Comparison of ENCODE assay signal across 3 worm cellular contexts in the genomic region with DNA sequence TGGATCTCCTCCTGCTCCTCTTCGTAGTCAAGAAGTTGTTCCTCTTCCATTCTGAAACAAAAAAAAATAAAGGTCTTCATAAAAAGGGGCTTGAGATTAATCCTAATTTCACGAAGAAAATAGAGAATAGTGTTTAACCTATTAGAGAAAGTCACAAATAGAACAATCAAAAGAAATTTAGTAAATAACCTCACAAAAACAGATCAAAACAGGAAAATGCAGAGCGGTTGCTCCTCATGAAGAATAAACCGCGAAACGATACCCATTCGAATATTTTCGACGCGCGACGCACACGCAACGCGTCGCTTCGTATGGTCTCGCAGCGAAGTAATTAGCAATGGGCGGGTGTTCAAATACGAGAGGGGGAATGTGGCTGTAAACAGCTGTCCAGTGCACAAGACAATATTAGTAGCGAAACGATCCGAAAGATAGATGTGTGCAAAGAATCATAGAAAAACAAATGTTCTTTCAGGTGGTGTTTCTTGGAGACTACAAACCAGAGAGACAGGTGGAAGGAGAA.
TF ChIP-seq lines count a peak whose summit lies in the region.

A gene (minus strand): TSS at position 51 of the 520 bp plus-strand sequence.

TF ChIP-seq in whole organism, L1 larva, 84 proteins besides CTCF, POLR2A, EP300 and RAD21 (continued from another document and continues in another):
- no peak for TF ChIP-seq pax-3 (tag; optimal IDR thresholded peaks at IDR 0.05; lab: Kevin White, UChicago)
- no peak for TF ChIP-seq unc-30 (tag; optimal IDR thresholded peaks at IDR 0.05; lab: Kevin White, UChicago)
- peak; percentile 88 for TF ChIP-seq snu-23 (GFP tag; optimal IDR thresholded peaks at IDR 0.05; lab: Kevin White, UChicago)
- TF ChIP-seq tlp-1 (tag; optimal IDR thresholded peaks at IDR 0.05; lab: Kevin White, UChicago) = no peak
- TF ChIP-seq nhr-12 (tag; optimal IDR thresholded peaks at IDR 0.05; lab: Kevin White, UChicago) = no peak
- no peak for TF ChIP-seq pag-3 (tag; optimal IDR thresholded peaks at IDR 0.05; lab: Kevin White, UChicago; ENCODE audit: borderline replicate concordance, insufficient read depth)
- TF ChIP-seq C04F5.9 (tag; optimal IDR thresholded peaks at IDR 0.05; lab: Kevin White, UChicago) = peak; percentile 64
- no peak for TF ChIP-seq nhr-28 (tag; optimal IDR thresholded peaks at IDR 0.05; lab: Kevin White, UChicago)
- no peak for TF ChIP-seq hlh-17 (GFP tag; optimal IDR thresholded peaks at IDR 0.05; lab: Kevin White, UChicago; ENCODE audit: borderline replicate concordance)
- no peak for TF ChIP-seq C34B4.2 (tag; optimal IDR thresholded peaks at IDR 0.05; lab: Kevin White, UChicago)
- peak; percentile 39 for TF ChIP-seq irx-1 (tag; optimal IDR thresholded peaks at IDR 0.05; lab: Kevin White, UChicago)
- TF ChIP-seq Y116A8C.19 (tag; optimal IDR thresholded peaks at IDR 0.05; lab: Kevin White, UChicago; ENCODE audit: borderline replicate concordance) = no peak
- peak; percentile 86 to 95 for TF ChIP-seq lsy-2 (tag; optimal IDR thresholded peaks at IDR 0.05; lab: Kevin White, UChicago)
- TF ChIP-seq nhr-76 (tag; optimal IDR thresholded peaks at IDR 0.05; lab: Kevin White, UChicago) = no peak
- TF ChIP-seq ztf-4 (tag; optimal IDR thresholded peaks at IDR 0.05; lab: Kevin White, UChicago) = peak; percentile 11
- peak; percentile 75 for TF ChIP-seq skn-1 (tag; optimal IDR thresholded peaks at IDR 0.05; lab: Kevin White, UChicago)
- no peak for TF ChIP-seq ces-1 (GFP tag; optimal IDR thresholded peaks at IDR 0.05; lab: Kevin White, UChicago)
- TF ChIP-seq nhr-84 (tag; optimal IDR thresholded peaks at IDR 0.05; lab: Kevin White, UChicago) = no peak
- TF ChIP-seq dsc-1 (tag; optimal IDR thresholded peaks at IDR 0.05; lab: Kevin White, UChicago) = peak; percentile 74
- TF ChIP-seq aha-1 (tag; optimal IDR thresholded peaks at IDR 0.05; lab: Kevin White, UChicago) = no peak
- peak; percentile 8 for TF ChIP-seq ama-1 (optimal IDR thresholded peaks at IDR 0.05; lab: Kevin White, UChicago)
- TF ChIP-seq blmp-1 (tag; optimal IDR thresholded peaks at IDR 0.05; lab: Kevin White, UChicago) = peak; percentile 82
- TF ChIP-seq elt-3 (tag; optimal IDR thresholded peaks at IDR 0.05; lab: Kevin White, UChicago) = peak in 3 of 6 experiments; percentile 25 to 63 (median 47)
- no peak for TF ChIP-seq ceh-88 (GFP tag; IDR thresholded peaks at IDR 0.05; lab: Robert Waterston, UW)
- TF ChIP-seq rnt-1 (tag; optimal IDR thresholded peaks at IDR 0.05; lab: Kevin White, UChicago) = peak; percentile 92
- TF ChIP-seq C16A3.4 (tag; optimal IDR thresholded peaks at IDR 0.05; lab: Kevin White, UChicago) = peak; percentile 84
- no peak for TF ChIP-seq sup-37 (GFP tag; optimal IDR thresholded peaks at IDR 0.05; lab: Kevin White, UChicago)
- TF ChIP-seq jun-1 (tag; optimal IDR thresholded peaks at IDR 0.05; lab: Kevin White, UChicago) = peak; percentile 55
- peak; percentile 80 for TF ChIP-seq swsn-7 (tag; optimal IDR thresholded peaks at IDR 0.05; lab: Kevin White, UChicago)
- peak; percentile 87 for TF ChIP-seq mep-1 (tag; optimal IDR thresholded peaks at IDR 0.05; lab: Kevin White, UChicago)
- TF ChIP-seq ets-5 (GFP tag; IDR thresholded peaks at IDR 0.05; lab: Robert Waterston, UW) = no peak
- TF ChIP-seq zag-1 (tag; optimal IDR thresholded peaks at IDR 0.05; lab: Kevin White, UChicago) = peak; percentile 27
- peak; percentile 86 to 95 for TF ChIP-seq efl-1 (optimal IDR thresholded peaks at IDR 0.05; lab: Kevin White, UChicago)
- TF ChIP-seq efl-1 (GFP tag; optimal IDR thresholded peaks at IDR 0.05 in 1 of 2; lab: Kevin White, UChicago) = peak; percentile 94 to 99
- TF ChIP-seq aly-2 (tag; optimal IDR thresholded peaks at IDR 0.05; lab: Kevin White, UChicago) = peak; percentile 52
- peak; percentile 52 for TF ChIP-seq nhr-90 (tag; optimal IDR thresholded peaks at IDR 0.05; lab: Kevin White, UChicago; ENCODE audit: poor library complexity)
- TF ChIP-seq dpl-1 (GFP tag; optimal IDR thresholded peaks at IDR 0.05; lab: Kevin White, UChicago) = peak; percentile 93 to 95 (median 93)
- TF ChIP-seq nhr-47 (tag; optimal IDR thresholded peaks at IDR 0.05; lab: Kevin White, UChicago) = peak; percentile 82
- TF ChIP-seq fkh-8 (tag; optimal IDR thresholded peaks at IDR 0.05; lab: Kevin White, UChicago) = peak; percentile 74
- TF ChIP-seq sptf-1 (tag; optimal IDR thresholded peaks at IDR 0.05; lab: Kevin White, UChicago) = no peak
- TF ChIP-seq ceh-63 (GFP tag; optimal IDR thresholded peaks at IDR 0.05; lab: Kevin White, UChicago) = no peak

TF ChIP-seq in whole organism, L3 larva, 47 proteins besides CTCF, POLR2A, EP300 and RAD21 (continued from another document):
- TF ChIP-seq mml-1 (tag; optimal IDR thresholded peaks at IDR 0.05; lab: Kevin White, UChicago) = no peak
- TF ChIP-seq nhr-77 (tag; optimal IDR thresholded peaks at IDR 0.05; lab: Kevin White, UChicago) = no peak
- TF ChIP-seq zag-1 (tag; optimal IDR thresholded peaks at IDR 0.05; lab: Kevin White, UChicago) = no peak
- TF ChIP-seq mdl-1 (tag; optimal IDR thresholded peaks at IDR 0.05; lab: Kevin White, UChicago) = no peak
- peak; percentile 90 for TF ChIP-seq lin-15B (tag; optimal IDR thresholded peaks at IDR 0.05; lab: Kevin White, UChicago)
- no peak for TF ChIP-seq jun-1 (tag; optimal IDR thresholded peaks at IDR 0.05; lab: Kevin White, UChicago)
- TF ChIP-seq nhr-11 (tag; optimal IDR thresholded peaks at IDR 0.05; lab: Kevin White, UChicago) = no peak
- TF ChIP-seq hmg-11 (tag; optimal IDR thresholded peaks at IDR 0.05; lab: Kevin White, UChicago) = no peak
- TF ChIP-seq ztf-4 (tag; optimal IDR thresholded peaks at IDR 0.05; lab: Kevin White, UChicago) = no peak
- no peak for TF ChIP-seq tbx-2 (tag; optimal IDR thresholded peaks at IDR 0.05; lab: Kevin White, UChicago)
- no peak for TF ChIP-seq lsy-12 (tag; optimal IDR thresholded peaks at IDR 0.05; lab: Kevin White, UChicago)
- no peak for TF ChIP-seq ZK546.5 (tag; optimal IDR thresholded peaks at IDR 0.05; lab: Kevin White, UChicago)
- TF ChIP-seq fkh-10 (GFP tag; optimal IDR thresholded peaks at IDR 0.05; lab: Kevin White, UChicago) = no peak
- TF ChIP-seq elt-1 (tag; optimal IDR thresholded peaks at IDR 0.05; lab: Kevin White, UChicago) = no peak
- TF ChIP-seq ztf-11 (tag; optimal IDR thresholded peaks at IDR 0.05; lab: Kevin White, UChicago) = no peak
- TF ChIP-seq egl-27 (tag; optimal IDR thresholded peaks at IDR 0.05; lab: Kevin White, UChicago) = no peak
- TF ChIP-seq nhr-237 (tag; optimal IDR thresholded peaks at IDR 0.05; lab: Kevin White, UChicago) = no peak
- TF ChIP-seq daf-12 (tag; optimal IDR thresholded peaks at IDR 0.05; lab: Kevin White, UChicago) = no peak
- peak; percentile 24 for TF ChIP-seq ceh-28 (tag; optimal IDR thresholded peaks at IDR 0.05; lab: Kevin White, UChicago)
- peak; percentile 25 for TF ChIP-seq skn-1 (tag; optimal IDR thresholded peaks at IDR 0.05; lab: Kevin White, UChicago)
- TF ChIP-seq nhr-43 (tag; optimal IDR thresholded peaks at IDR 0.05; lab: Kevin White, UChicago; ENCODE audit: poor library complexity, severe bottlenecking) = no peak
- TF ChIP-seq nhr-28 (tag; optimal IDR thresholded peaks at IDR 0.05; lab: Kevin White, UChicago) = no peak
- TF ChIP-seq lin-39 (tag; optimal IDR thresholded peaks at IDR 0.05; lab: Kevin White, UChicago) = peak; percentile 100
- TF ChIP-seq aly-2 (tag; optimal IDR thresholded peaks at IDR 0.05; lab: Kevin White, UChicago) = no peak
- peak; percentile 77 for TF ChIP-seq nhr-23 (tag; optimal IDR thresholded peaks at IDR 0.05; lab: Kevin White, UChicago)
- peak; percentile 42 for TF ChIP-seq elt-2 (tag; optimal IDR thresholded peaks at IDR 0.05; lab: Kevin White, UChicago)
- no peak for TF ChIP-seq fkh-2 (tag; optimal IDR thresholded peaks at IDR 0.05; lab: Kevin White, UChicago)
- no peak for TF ChIP-seq ceh-16 (tag; optimal IDR thresholded peaks at IDR 0.05; lab: Kevin White, UChicago)
- peak; percentile 99 for TF ChIP-seq egl-5 (tag; optimal IDR thresholded peaks at IDR 0.05; lab: Kevin White, UChicago)

TF ChIP-seq in whole organism, young adult, 124 proteins besides CTCF, POLR2A, EP300 and RAD21 (continued from another document and continues in another):
- TF ChIP-seq atf-7 (tag; optimal IDR thresholded peaks at IDR 0.05; lab: Kevin White, UChicago) (no peak), madf-3 (GFP tag; IDR thresholded peaks at IDR 0.05; lab: Robert Waterston, UW) (peak; percentile 99), let-607 (tag; optimal IDR thresholded peaks at IDR 0.05; lab: Kevin White, UChicago) (no peak), B0261.1 (tag; optimal IDR thresholded peaks at IDR 0.05; lab: Kevin White, UChicago) (no peak), madf-6 (GFP tag; IDR thresholded peaks at IDR 0.05; lab: Robert Waterston, UW) (peak; percentile 90), lin-26 (GFP tag; IDR thresholded peaks at IDR 0.05; lab: Robert Waterston, UW) (no peak), lin-40 (tag; optimal IDR thresholded peaks at IDR 0.05; lab: Kevin White, UChicago) (no peak), ets-4 (GFP tag; optimal IDR thresholded peaks at IDR 0.05; lab: Kevin White, UChicago) (no peak), D2030.7 (GFP tag; IDR thresholded peaks at IDR 0.05; lab: Robert Waterston, UW) (peak; percentile 46; the same call in 1 of the 2 replicates), rcor-1 (GFP tag; IDR thresholded peaks at IDR 0.05; lab: Robert Waterston, UW) (peak; percentile 46; the same call in 1 of the 2 replicates), dpl-1 (GFP tag; optimal IDR thresholded peaks at IDR 0.05; lab: Kevin White, UChicago) (peak; percentile 83), xnd-1 (tag; optimal IDR thresholded peaks at IDR 0.05; lab: Kevin White, UChicago) (peak; percentile 61), let-526 (GFP tag; IDR thresholded peaks at IDR 0.05; lab: Robert Waterston, UW) (0 out of 2 replicates have a peak, but pooled peaks have one; percentile 46), ceh-79 (tag; optimal IDR thresholded peaks at IDR 0.05; lab: Kevin White, UChicago) (no peak), egl-44 (GFP tag; IDR thresholded peaks at IDR 0.05; lab: Robert Waterston, UW) (no peak), unc-62 (GFP tag; optimal IDR thresholded peaks at IDR 0.05; lab: Kevin White, UChicago) (no peak), dpff-1 (tag; optimal IDR thresholded peaks at IDR 0.05; lab: Kevin White, UChicago) (no peak), nhr-120 (GFP tag; IDR thresholded peaks at IDR 0.05; lab: Robert Waterston, UW) (no peak), F22D6.2 (tag; optimal IDR thresholded peaks at IDR 0.05; lab: Kevin White, UChicago) (no peak), egl-18 (GFP tag; IDR thresholded peaks at IDR 0.05; lab: Robert Waterston, UW) (no peak), ccch-3 (GFP tag; optimal IDR thresholded peaks at IDR 0.05; lab: Kevin White, UChicago) (no peak), athp-1 (tag; optimal IDR thresholded peaks at IDR 0.05; lab: Kevin White, UChicago) (no peak), snpc-3.4 (tag; optimal IDR thresholded peaks at IDR 0.05; lab: Kevin White, UChicago) (peak; percentile 27), Y67H2A.10 (GFP tag; conservative IDR thresholded peaks at IDR 0.05; lab: Robert Waterston, UW) (0 out of 2 replicates have a peak, but pooled peaks have one; percentile 16), mel-28 (tag; optimal IDR thresholded peaks at IDR 0.05; lab: Kevin White, UChicago; ENCODE audit: borderline replicate concordance) (no peak), snpc-1.3 (tag; optimal IDR thresholded peaks at IDR 0.05; lab: Kevin White, UChicago; ENCODE audit: insufficient read depth) (no peak), hmg-1.2 (GFP tag; IDR thresholded peaks at IDR 0.05; lab: Robert Waterston, UW) (peak; percentile 55; the same call in 1 of the 2 replicates), him-1 (tag; optimal IDR thresholded peaks at IDR 0.05; lab: Kevin White, UChicago) (no peak), die-1 (tag; optimal IDR thresholded peaks at IDR 0.05; lab: Kevin White, UChicago) (no peak), ztf-18 (tag; optimal IDR thresholded peaks at IDR 0.05; lab: Kevin White, UChicago) (no peak), hmg-20 (GFP tag; IDR thresholded peaks at IDR 0.05; lab: Robert Waterston, UW) (no peak), mcd-1 (GFP tag; IDR thresholded peaks at IDR 0.05; lab: Robert Waterston, UW) (no peak), ceh-58 (GFP tag; IDR thresholded peaks at IDR 0.05; lab: Robert Waterston, UW) (no peak), cebp-2 (GFP tag; IDR thresholded peaks at IDR 0.05; lab: Robert Waterston, UW) (no peak), efl-1 (GFP tag; optimal IDR thresholded peaks at IDR 0.05; lab: Kevin White, UChicago) (peak; percentile 91), ekl-4 (GFP tag; IDR thresholded peaks at IDR 0.05; lab: Robert Waterston, UW) (peak; percentile 83), ama-1 (optimal IDR thresholded peaks at IDR 0.05; lab: Kevin White, UChicago) (no peak), ama-1 (GFP tag; optimal IDR thresholded peaks at IDR 0.05; lab: Kevin White, UChicago) (no peak), snpc-4 (GFP tag; optimal IDR thresholded peaks at IDR 0.05; lab: Kevin White, UChicago) (no peak), snpc-4 (tag; optimal IDR thresholded peaks at IDR 0.05; lab: Kevin White, UChicago) (no peak), nhr-90 (tag; optimal IDR thresholded peaks at IDR 0.05; lab: Kevin White, UChicago) (no peak), lir-1 (GFP tag; conservative IDR thresholded peaks at IDR 0.05; lab: Robert Waterston, UW) (0 out of 2 replicates have a peak, but pooled peaks have one; percentile 26), attf-6 (GFP tag; IDR thresholded peaks at IDR 0.05; lab: Robert Waterston, UW) (0 out of 2 replicates have a peak, but pooled peaks have one; percentile 29), K12H6.12 (tag; optimal IDR thresholded peaks at IDR 0.05; lab: Kevin White, UChicago) (peak; percentile 65), mxl-1 (tag; optimal IDR thresholded peaks at IDR 0.05; lab: Kevin White, UChicago) (no peak), attf-3 (GFP tag; conservative IDR thresholded peaks at IDR 0.05; lab: Robert Waterston, UW) (0 out of 2 replicates have a peak, but pooled peaks have one; percentile 24), B0336.3 (GFP tag; IDR thresholded peaks at IDR 0.05; lab: Robert Waterston, UW) (no peak), zfh-2 (GFP tag; conservative IDR thresholded peaks at IDR 0.05; lab: Robert Waterston, UW) (no peak), snpc-1.1 (tag; optimal IDR thresholded peaks at IDR 0.05; lab: Kevin White, UChicago; ENCODE audit: insufficient read depth) (no peak), F37B4.10 (GFP tag; IDR thresholded peaks at IDR 0.05; lab: Robert Waterston, UW) (no peak), aptf-2 (GFP tag; conservative IDR thresholded peaks at IDR 0.05; lab: Robert Waterston, UW) (no peak), F10E7.11 (tag; optimal IDR thresholded peaks at IDR 0.05; lab: Kevin White, UChicago) (no peak), Y53G8AR.9 (GFP tag; conservative IDR thresholded peaks at IDR 0.05; lab: Robert Waterston, UW) (peak; percentile 53; the same call in 1 of the 2 replicates), ztf-3 (GFP tag; optimal IDR thresholded peaks at IDR 0.05; lab: Kevin White, UChicago) (no peak), attf-5 (GFP tag; optimal IDR thresholded peaks at IDR 0.05; lab: Kevin White, UChicago) (peak; percentile 86), ceh-100 (GFP tag; IDR thresholded peaks at IDR 0.05; lab: Robert Waterston, UW) (peak; percentile 37; the same call in 1 of the 2 replicates), gei-17 (GFP tag; optimal IDR thresholded peaks at IDR 0.05; lab: Kevin White, UChicago) (no peak), lin-35 (GFP tag; optimal IDR thresholded peaks at IDR 0.05; lab: Kevin White, UChicago) (peak in 1 of 3 experiments; percentile 90), lag-1 (GFP tag; IDR thresholded peaks at IDR 0.05; lab: Robert Waterston, UW) (no peak), ztf-6 (GFP tag; IDR thresholded peaks at IDR 0.05; lab: Robert Waterston, UW) (no peak), F55B11.4 (tag; optimal IDR thresholded peaks at IDR 0.05; lab: Kevin White, UChicago; ENCODE audit: borderline replicate concordance, insufficient read depth) (no peak), pha-4 (tag; optimal IDR thresholded peaks at IDR 0.05; lab: Kevin White, UChicago) (no peak), ceh-27 (GFP tag; optimal IDR thresholded peaks at IDR 0.05; lab: Kevin White, UChicago) (peak; percentile 79), F33H1.4 (GFP tag; IDR thresholded peaks at IDR 0.05; lab: Robert Waterston, UW) (peak; percentile 91), ceh-40 (GFP tag; IDR thresholded peaks at IDR 0.05; lab: Robert Waterston, UW) (no peak)
